Worm (Caenorhabditis elegans) whole organism, late embryonic: ENCODE measurements around the gene F58G6.3.

Experiments used
- ama-1 ChIP-seq: fragments of 150-350 bp; optimal IDR thresholded peaks from 2 replicates; lab custom pipeline; 2014
- tbx-2 ChIP-seq: sonication (generic microtip); optimal IDR thresholded peaks from 2 replicates; lab custom pipeline; 2016; ENCODE audit warnings: missing genetic modification characterization, missing compliant biosample characterization

- TF ChIP-seq tbx-2 (tag; lab: Kevin White, UChicago) (no peak), ama-1 (lab: Kevin White, UChicago) (no peak)
These were observed 27.5 kb upstream of the F58G6.3 start for ce11 chrIV:9625829-9626228.
